Fruit fly (Drosophila melanogaster): ENCODE measurements around the gene rumpel.

Gene rumpel

dm6 chrX:7417875-7418274 is 519 bp upstream of the rumpel start:
- no peak for TF ChIP-seq Sin3A (optimal IDR thresholded peaks at IDR 0.05)
- TF ChIP-seq h (optimal IDR thresholded peaks at IDR 0.05): no peak
- no peak for TF ChIP-seq Myc (optimal IDR thresholded peaks at IDR 0.05)
- TF ChIP-seq insv (optimal IDR thresholded peaks at IDR 0.05): no peak
- TF ChIP-seq ttk (optimal IDR thresholded peaks at IDR 0.05): no peak
- TF ChIP-seq psq (optimal IDR thresholded peaks at IDR 0.05): no peak

dm6 chrX:7422577-7422976 is 4.2 kb downstream of the rumpel start:
- TF ChIP-seq psq (optimal IDR thresholded peaks at IDR 0.05) (no peak), h (optimal IDR thresholded peaks at IDR 0.05) (no peak), ttk (optimal IDR thresholded peaks at IDR 0.05) (no peak), insv (optimal IDR thresholded peaks at IDR 0.05) (no peak), Sin3A (optimal IDR thresholded peaks at IDR 0.05) (no peak), Myc (optimal IDR thresholded peaks at IDR 0.05) (no peak)

dm6 chrX:7424742-7425141 is 6.3 kb downstream of the rumpel start, which contains the start of gene CG15036:
Gene CG15036, minus strand, starts transcription at chrX:7424842.
- TF ChIP-seq Sin3A (optimal IDR thresholded peaks at IDR 0.05) (no peak), psq (optimal IDR thresholded peaks at IDR 0.05) (no peak), insv (optimal IDR thresholded peaks at IDR 0.05) (no peak), h (optimal IDR thresholded peaks at IDR 0.05) (no peak), Myc (optimal IDR thresholded peaks at IDR 0.05) (no peak), ttk (optimal IDR thresholded peaks at IDR 0.05) (no peak)

- no peak for TF ChIP-seq h (optimal IDR thresholded peaks at IDR 0.05)
- TF ChIP-seq ttk (optimal IDR thresholded peaks at IDR 0.05): no peak
- TF ChIP-seq psq (optimal IDR thresholded peaks at IDR 0.05): no peak
- TF ChIP-seq Myc (optimal IDR thresholded peaks at IDR 0.05): no peak
- no peak for TF ChIP-seq insv (optimal IDR thresholded peaks at IDR 0.05)
- TF ChIP-seq Sin3A (optimal IDR thresholded peaks at IDR 0.05): no peak
These were observed 7.2 kb downstream of the rumpel start, which contains the start of gene CG32726 for dm6 chrX:7425643-7426042. Gene CG32726, minus strand, starts transcription at chrX:7425743.

dm6 chrX:7432393-7432792 is 14.0 kb downstream of the rumpel start:
- TF ChIP-seq Sin3A (optimal IDR thresholded peaks at IDR 0.05): no peak
- no peak for TF ChIP-seq ttk (optimal IDR thresholded peaks at IDR 0.05)
- no peak for TF ChIP-seq insv (optimal IDR thresholded peaks at IDR 0.05)
- no peak for TF ChIP-seq h (optimal IDR thresholded peaks at IDR 0.05)
- TF ChIP-seq Myc (optimal IDR thresholded peaks at IDR 0.05): no peak
- TF ChIP-seq psq (optimal IDR thresholded peaks at IDR 0.05): no peak

dm6 chrX:7445023-7445422 is 26.6 kb downstream of the rumpel start:
- no peak for TF ChIP-seq h (optimal IDR thresholded peaks at IDR 0.05)
- TF ChIP-seq Myc (optimal IDR thresholded peaks at IDR 0.05): no peak
- no peak for TF ChIP-seq psq (optimal IDR thresholded peaks at IDR 0.05)
- no peak for TF ChIP-seq insv (optimal IDR thresholded peaks at IDR 0.05)
- TF ChIP-seq ttk (optimal IDR thresholded peaks at IDR 0.05): no peak
- no peak for TF ChIP-seq Sin3A (optimal IDR thresholded peaks at IDR 0.05)

dm6 chrX:7451909-7452308 is 33.5 kb downstream of the rumpel start, which contains the start of gene CG11368:
Gene CG11368, plus strand, starts transcription at chrX:7452209.
- TF ChIP-seq Sin3A (optimal IDR thresholded peaks at IDR 0.05) (no peak), ttk (optimal IDR thresholded peaks at IDR 0.05) (no peak), h (optimal IDR thresholded peaks at IDR 0.05) (no peak), insv (optimal IDR thresholded peaks at IDR 0.05) (no peak), Myc (optimal IDR thresholded peaks at IDR 0.05) (no peak), psq (optimal IDR thresholded peaks at IDR 0.05) (no peak)

dm6 chrX:7453236-7453635 is 34.8 kb downstream of the rumpel start, which contains the start of gene CG43198:
Gene CG43198, minus strand, starts transcription at chrX:7453336.
- no peak for TF ChIP-seq h (optimal IDR thresholded peaks at IDR 0.05)
- TF ChIP-seq insv (optimal IDR thresholded peaks at IDR 0.05): no peak
- no peak for TF ChIP-seq Sin3A (optimal IDR thresholded peaks at IDR 0.05)
- TF ChIP-seq Myc (optimal IDR thresholded peaks at IDR 0.05): no peak
- TF ChIP-seq psq (optimal IDR thresholded peaks at IDR 0.05): no peak
- TF ChIP-seq ttk (optimal IDR thresholded peaks at IDR 0.05): no peak

dm6 chrX:7462089-7462488 is 43.7 kb downstream of the rumpel start:
- no peak for TF ChIP-seq ttk (optimal IDR thresholded peaks at IDR 0.05)
- no peak for TF ChIP-seq Sin3A (optimal IDR thresholded peaks at IDR 0.05)
- no peak for TF ChIP-seq insv (optimal IDR thresholded peaks at IDR 0.05)
- TF ChIP-seq Myc (optimal IDR thresholded peaks at IDR 0.05): no peak
- TF ChIP-seq h (optimal IDR thresholded peaks at IDR 0.05): no peak
- TF ChIP-seq psq (optimal IDR thresholded peaks at IDR 0.05): no peak

dm6 chrX:7466328-7466727 is 47.9 kb downstream of the rumpel start:
- TF ChIP-seq insv (optimal IDR thresholded peaks at IDR 0.05): no peak
- no peak for TF ChIP-seq h (optimal IDR thresholded peaks at IDR 0.05)
- no peak for TF ChIP-seq psq (optimal IDR thresholded peaks at IDR 0.05)
- no peak for TF ChIP-seq Myc (optimal IDR thresholded peaks at IDR 0.05)
- no peak for TF ChIP-seq Sin3A (optimal IDR thresholded peaks at IDR 0.05)
- TF ChIP-seq ttk (optimal IDR thresholded peaks at IDR 0.05): no peak
